Worm (Caenorhabditis elegans) whole organism, L1 larva: Measurements from ENCODE around the gene F20D6.10.

Source experiments
- F16B12.6 ChIP-seq: fragments of 150-350 bp; optimal IDR thresholded peaks from 2 replicates; lab custom pipeline; 2014; ENCODE audit warnings: missing biosample characterization, missing genetic modification characterization
- Y116A8C.19 ChIP-seq: sonication (generic microtip); optimal IDR thresholded peaks from 2 replicates; lab custom pipeline; 2016; ENCODE audit warnings: missing compliant biosample characterization, missing genetic modification characterization, borderline replicate concordance
- alr-1 ChIP-seq: fragments of 200-800 bp; sonication (Bioruptor generic); optimal IDR thresholded peaks from 2 replicates; lab custom pipeline; 2018; ENCODE audit warnings: borderline replicate concordance, mild to moderate bottlenecking, missing genetic modification characterization, missing compliant biosample characterization
- aly-2 ChIP-seq: fragments of 150-350 bp; optimal IDR thresholded peaks from 2 replicates; lab custom pipeline; 2014; ENCODE audit warnings: missing biosample characterization, missing genetic modification characterization
- blmp-1 ChIP-seq: fragments of 150-350 bp; optimal IDR thresholded peaks from 2 replicates; lab custom pipeline; 2014; ENCODE audit warnings: missing biosample characterization, missing genetic modification characterization
- ceh-8 ChIP-seq: fragments of 200-800 bp; sonication (Bioruptor generic); optimal IDR thresholded peaks from 2 replicates; lab custom pipeline; 2018; ENCODE audit warnings: mild to moderate bottlenecking, missing genetic modification characterization, moderate library complexity, missing compliant biosample characterization
- dsc-1 ChIP-seq: sonication (generic microtip); optimal IDR thresholded peaks from 2 replicates; lab custom pipeline; 2016; ENCODE audit warnings: mild to moderate bottlenecking, missing genetic modification characterization, missing compliant biosample characterization
- efl-1 ChIP-seq, 4 experiments: fragments of 150-350 bp; optimal IDR thresholded peaks in 3 of 4; peaks in 1 of 4; 1 replicate in 1 of 4; 2 replicates in 3 of 4; lab custom pipeline; 2014; ENCODE audit warnings: missing biosample characterization in 2 of 4, missing genetic modification characterization in 2 of 4, missing genetic modification reagents in 2 of 4
- efl-3 ChIP-seq: fragments of 200-800 bp; sonication (Bioruptor generic); optimal IDR thresholded peaks from 2 replicates; lab custom pipeline; 2018; ENCODE audit warnings: mild to moderate bottlenecking, missing genetic modification characterization, missing compliant biosample characterization
- egl-13 ChIP-seq: sonication (generic microtip); optimal IDR thresholded peaks from 2 replicates; lab custom pipeline; 2016; ENCODE audit warnings: missing genotype, missing genetic modification reagents, missing genetic modification characterization, missing compliant biosample characterization
- elt-2 ChIP-seq: sonication (generic microtip); optimal IDR thresholded peaks from 2 replicates; lab custom pipeline; 2016; ENCODE audit warnings: missing genetic modification characterization, mild to moderate bottlenecking, inconsistent platforms, missing compliant biosample characterization, missing genetic modification reagents
- fkh-4 ChIP-seq: sonication (generic microtip); optimal IDR thresholded peaks from 2 replicates; lab custom pipeline; 2016; ENCODE audit warnings: missing compliant biosample characterization, missing genetic modification characterization, borderline replicate concordance
- fkh-8 ChIP-seq: sonication (generic microtip); optimal IDR thresholded peaks from 2 replicates; lab custom pipeline; 2016; ENCODE audit warnings: mild to moderate bottlenecking, missing genetic modification characterization, missing compliant biosample characterization
- grh-1 ChIP-seq: fragments of 200-800 bp; sonication (Bioruptor generic); IDR thresholded peaks from 2 replicates; pipeline ENCODE4 v1.3.6; 2022; ENCODE audit warnings: missing genetic modification reagents, missing genetic modification characterization, missing compliant biosample characterization
- hlh-4 ChIP-seq: sonication (generic microtip); optimal IDR thresholded peaks from 2 replicates; lab custom pipeline; 2016; ENCODE audit warnings: mild to moderate bottlenecking, missing genetic modification characterization, missing compliant biosample characterization
- hpl-2 ChIP-seq: fragments of 150-350 bp; optimal IDR thresholded peaks from 2 replicates; lab custom pipeline; 2014; ENCODE audit warnings: missing biosample characterization, missing genetic modification reagents, missing genetic modification characterization
- lsy-2 ChIP-seq, 2 experiments: fragments of 150-350 bp; optimal IDR thresholded peaks; 2 replicates each; lab custom pipeline; 2014; ENCODE audit warnings: missing biosample characterization in 2 of 2, missing genetic modification characterization in 2 of 2
- mef-2 ChIP-seq: fragments of 150-350 bp; optimal IDR thresholded peaks from 2 replicates; lab custom pipeline; 2014; ENCODE audit warnings: missing biosample characterization, missing genetic modification characterization
- nhr-47 ChIP-seq: sonication (generic microtip); optimal IDR thresholded peaks from 2 replicates; lab custom pipeline; 2016; ENCODE audit warnings: mild to moderate bottlenecking, missing genetic modification characterization, moderate library complexity, missing compliant biosample characterization
- nhr-71 ChIP-seq: sonication (generic microtip); optimal IDR thresholded peaks from 2 replicates; lab custom pipeline; 2016; ENCODE audit warnings: mild to moderate bottlenecking, missing genetic modification characterization, moderate library complexity, missing compliant biosample characterization
- nhr-85 ChIP-seq: sonication (generic microtip); peaks from one replicate; lab custom pipeline; 2016; ENCODE audit warnings: missing genetic modification characterization, inconsistent platforms, missing compliant biosample characterization
- rnt-1 ChIP-seq: sonication (generic microtip); optimal IDR thresholded peaks from 2 replicates; lab custom pipeline; 2016; ENCODE audit warnings: mild to moderate bottlenecking, missing genetic modification characterization, moderate library complexity, missing compliant biosample characterization
- snu-23 ChIP-seq: sonication (generic microtip); optimal IDR thresholded peaks from 2 replicates; lab custom pipeline; 2016; ENCODE audit warnings: missing genetic modification characterization, missing compliant biosample characterization
- sup-37 ChIP-seq: fragments of 200-800 bp; sonication (Bioruptor generic); optimal IDR thresholded peaks from 2 replicates; lab custom pipeline; 2018; ENCODE audit warnings: mild to moderate bottlenecking, missing genetic modification characterization, missing compliant biosample characterization
- unc-30 ChIP-seq: sonication (generic microtip); optimal IDR thresholded peaks from 2 replicates; lab custom pipeline; 2017; ENCODE audit warnings: missing biosample characterization, missing genetic modification characterization
- unc-86 ChIP-seq: sonication (generic microtip); optimal IDR thresholded peaks from 2 replicates; lab custom pipeline; 2016; ENCODE audit warnings: missing genetic modification characterization, missing compliant biosample characterization
- zag-1 ChIP-seq: fragments of 150-350 bp; optimal IDR thresholded peaks from 2 replicates; lab custom pipeline; 2014; ENCODE audit warnings: missing biosample characterization, missing genetic modification characterization
- ztf-4 ChIP-seq: fragments of 150-350 bp; optimal IDR thresholded peaks from 2 replicates; lab custom pipeline; 2014; ENCODE audit warnings: missing biosample characterization, missing genetic modification characterization

The F20D6.10 gene

ce11 chrV:8171688-8172087 is 24.1 kb downstream of the F20D6.10 start:
- TF ChIP-seq fkh-4 (tag; lab: Kevin White, UChicago) (peak; percentile 69), dsc-1 (tag; lab: Kevin White, UChicago) (peak; percentile 91), zag-1 (tag; lab: Kevin White, UChicago) (no peak), mef-2 (no peak), blmp-1 (tag; lab: Kevin White, UChicago) (no peak), rnt-1 (no peak), grh-1 (GFP tag; lab: Robert Waterston, UW) (no peak), sup-37 (GFP tag; lab: Kevin White, UChicago) (no peak), snu-23 (GFP tag; lab: Kevin White, UChicago) (no peak), alr-1 (no peak), unc-30 (tag; lab: Kevin White, UChicago) (no peak), aly-2 (no peak)

ce11 chrV:8170300-8170699 is 25.4 kb downstream of the F20D6.10 start:
- peak; percentile 49 for TF ChIP-seq dsc-1 (tag; lab: Kevin White, UChicago)
- peak; percentile 74 for TF ChIP-seq ceh-8 (GFP tag; lab: Kevin White, UChicago)
- peak; percentile 77 for TF ChIP-seq hlh-4 (tag; lab: Kevin White, UChicago)
- peak; percentile 53 for TF ChIP-seq nhr-47 (tag; lab: Kevin White, UChicago)
- peak; percentile 52 for TF ChIP-seq fkh-8 (tag; lab: Kevin White, UChicago)
- TF ChIP-seq efl-3 (GFP tag; lab: Kevin White, UChicago): no peak
- no peak for TF ChIP-seq F16B12.6 (tag; lab: Kevin White, UChicago)
- peak; percentile 41 for TF ChIP-seq nhr-71 (tag; lab: Kevin White, UChicago)
- TF ChIP-seq egl-13 (tag; lab: Kevin White, UChicago): no peak
- TF ChIP-seq Y116A8C.19 (tag; lab: Kevin White, UChicago): no peak

- no peak for TF ChIP-seq hpl-2 (GFP tag; lab: Kevin White, UChicago)
- TF ChIP-seq unc-86 (tag; lab: Kevin White, UChicago): peak; percentile 63
- TF ChIP-seq fkh-4 (tag; lab: Kevin White, UChicago): peak; percentile 19
- TF ChIP-seq nhr-71 (tag; lab: Kevin White, UChicago): peak; percentile 30
- peak; percentile 27 for TF ChIP-seq dsc-1 (tag; lab: Kevin White, UChicago)
- peak; percentile 9 for TF ChIP-seq egl-13 (tag; lab: Kevin White, UChicago)
- no peak for TF ChIP-seq ztf-4 (tag; lab: Kevin White, UChicago)
These were observed 26.6 kb downstream of the F20D6.10 start for ce11 chrV:8169150-8169549.

ce11 chrV:8168219-8168962 is 27.3 kb downstream of the F20D6.10 start, which contains the start of gene F20D6.8:
TSS of gene F20D6.8 (minus strand) at chrV:8168269.
- TF ChIP-seq dsc-1 (tag; lab: Kevin White, UChicago) (peak; percentile 80), F16B12.6 (tag; lab: Kevin White, UChicago) (no peak)

DNA sequence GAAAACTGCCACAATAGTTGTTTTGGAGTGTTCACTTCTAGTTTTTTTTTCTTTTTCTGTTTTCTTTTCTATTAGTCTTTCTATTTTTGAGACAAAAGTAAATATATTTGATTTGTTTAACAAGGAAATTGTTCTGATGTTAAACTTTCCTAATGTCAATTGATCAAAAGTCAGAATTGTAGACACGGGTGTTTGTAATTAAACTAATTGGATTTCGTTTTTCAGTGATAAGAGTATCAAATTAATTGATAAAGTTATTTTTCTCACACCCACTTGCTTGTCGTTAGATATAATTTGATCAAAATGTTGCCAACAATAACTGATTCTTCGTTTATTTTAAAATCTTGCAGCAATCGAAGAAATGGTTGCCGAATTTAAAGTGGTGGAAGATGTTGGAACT is 32.5 kb downstream of the F20D6.10 start:
- TF ChIP-seq nhr-85 (tag; lab: Kevin White, UChicago) (peak; percentile 20), lsy-2 (tag; optimal IDR thresholded peaks at IDR 0.05; lab: Kevin White, UChicago) (no peak), efl-1 (optimal IDR thresholded peaks at IDR 0.05; lab: Kevin White, UChicago) (no peak), efl-1 (GFP tag; optimal IDR thresholded peaks at IDR 0.05 in 1 of 2; lab: Kevin White, UChicago) (peak in 1 of 2 experiments; percentile 62)
- TF ChIP-seq, all 84 proteins: peak for 2

DNA sequence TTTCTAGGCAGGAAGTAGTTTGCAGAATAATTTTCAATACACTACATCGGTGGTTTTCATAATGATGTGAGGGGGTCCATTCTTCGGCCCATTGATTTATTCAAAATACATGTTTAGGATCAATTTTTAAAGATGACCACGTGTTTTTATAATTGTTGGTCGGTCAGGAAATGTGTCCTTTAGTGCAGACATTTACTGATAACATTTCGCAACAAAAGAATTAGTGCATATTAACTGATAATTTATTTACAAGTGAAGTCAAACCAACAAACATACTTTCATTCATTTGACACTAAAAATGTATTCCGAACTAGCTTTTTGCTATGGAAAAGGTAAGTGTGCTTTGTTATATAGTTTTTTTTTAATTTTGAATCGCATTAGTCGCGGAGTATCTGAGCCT is 34.0 kb downstream of the F20D6.10 start, which contains the start of gene F20D6.5:
TSS of gene F20D6.5 (plus strand) at position 259 of the 400 bp plus-strand sequence.
- TF ChIP-seq elt-2 (tag; lab: Kevin White, UChicago): peak; percentile 54
- no peak for TF ChIP-seq lsy-2 (tag; optimal IDR thresholded peaks at IDR 0.05; lab: Kevin White, UChicago)
